Fruit fly (Drosophila melanogaster) S2 (cell line): ENCODE data around the gene CG6454.

Experiments used
- CG8478 ChIP-seq: fragments of >200 bp; optimal IDR thresholded peaks from 2 replicates; lab custom pipeline; 2018
- CTCF ChIP-seq, 2 experiments: fragments of >200 bp; optimal IDR thresholded peaks; 2 replicates each; lab custom pipeline; 2018

DNA sequence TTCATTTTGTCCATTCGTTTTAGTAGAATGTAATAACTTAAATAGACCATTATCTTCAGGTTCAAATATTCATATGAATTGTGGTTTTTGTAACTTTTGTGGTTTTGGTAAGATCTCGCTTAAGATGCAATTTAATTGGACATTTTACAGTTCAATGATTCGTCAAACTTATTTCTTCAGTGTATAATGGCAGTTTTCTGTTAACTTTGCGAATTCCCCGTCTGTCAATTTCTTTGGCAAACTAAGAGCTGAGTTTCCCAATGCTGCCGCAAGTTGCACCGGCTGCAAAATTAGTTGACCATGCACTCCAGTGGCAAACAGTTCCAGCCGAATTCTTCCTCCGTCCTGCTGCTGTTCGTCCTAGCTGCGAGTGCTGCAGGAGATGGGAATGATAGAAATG lies 27.6 kb downstream of the CG6454 start, which contains the start of gene CG33342:
- TF ChIP-seq CG8478 (no peak), CTCF (optimal IDR thresholded peaks at IDR 0.05; lab: Kevin White, UChicago) (no peak)
